Worm (Caenorhabditis elegans) whole organism, L3 larva: Measurements from ENCODE around the gene srx-42.

Experiments
- R02D3.7 ChIP-seq: fragments of 150-350 bp; optimal IDR thresholded peaks from 2 replicates; lab custom pipeline; 2014; ENCODE audit warnings: missing biosample characterization, missing genetic modification characterization
- aly-2 ChIP-seq: fragments of 150-350 bp; optimal IDR thresholded peaks from 2 replicates; lab custom pipeline; 2014; ENCODE audit warnings: missing biosample characterization, missing genetic modification characterization
- elt-2 ChIP-seq: sonication (generic microtip); optimal IDR thresholded peaks from 2 replicates; lab custom pipeline; 2016; ENCODE audit warnings: missing genetic modification reagents, mild to moderate bottlenecking, missing genetic modification characterization, missing compliant biosample characterization
- elt-3 ChIP-seq, 3 experiments: fragments of 150-350 bp in 1 of 3; sonication (generic microtip) in 2 of 3; optimal IDR thresholded peaks; 2 replicates in 2 of 3; 4 replicates in 1 of 3; lab custom pipeline; 2014 to 2017; ENCODE audit warnings: missing biosample characterization in 3 of 3, missing genetic modification characterization in 3 of 3
- fkh-10 ChIP-seq: sonication (generic microtip); optimal IDR thresholded peaks from 2 replicates; lab custom pipeline; 2017; ENCODE audit warnings: missing biosample characterization, missing genetic modification reagents, missing genetic modification characterization
- nhr-28 ChIP-seq: fragments of 150-350 bp; optimal IDR thresholded peaks from 2 replicates; lab custom pipeline; 2014; ENCODE audit warnings: missing biosample characterization, missing genetic modification characterization
- nhr-67 ChIP-seq: fragments of 150-350 bp; optimal IDR thresholded peaks from 2 replicates; lab custom pipeline; 2014; ENCODE audit warnings: missing biosample characterization, missing genetic modification characterization
- nhr-76 ChIP-seq: fragments of 150-350 bp; sonication (generic microtip); optimal IDR thresholded peaks from 5 replicates; lab custom pipeline; 2014; ENCODE audit warnings: missing biosample characterization, missing genetic modification characterization
- nhr-77 ChIP-seq: fragments of 150-350 bp; optimal IDR thresholded peaks from 2 replicates; lab custom pipeline; 2014; ENCODE audit warnings: missing biosample characterization, missing genetic modification characterization
- pha-4 ChIP-seq: fragments of 150-350 bp; optimal IDR thresholded peaks from 2 replicates; lab custom pipeline; 2014; ENCODE audit warnings: missing biosample characterization, missing genetic modification reagents, missing genetic modification characterization
- pqm-1 ChIP-seq: fragments of 150-350 bp; optimal IDR thresholded peaks from 2 replicates; lab custom pipeline; 2017; ENCODE audit warnings: missing biosample characterization, missing genetic modification characterization, inconsistent platforms
- skn-1 ChIP-seq: fragments of 150-350 bp; optimal IDR thresholded peaks from 2 replicates; lab custom pipeline; 2014; ENCODE audit warnings: missing biosample characterization, missing genetic modification characterization
- snpc-4 ChIP-seq: fragments of 150-350 bp; optimal IDR thresholded peaks from 2 replicates; lab custom pipeline; 2014; ENCODE audit warnings: missing biosample characterization, missing genetic modification characterization

DNA sequence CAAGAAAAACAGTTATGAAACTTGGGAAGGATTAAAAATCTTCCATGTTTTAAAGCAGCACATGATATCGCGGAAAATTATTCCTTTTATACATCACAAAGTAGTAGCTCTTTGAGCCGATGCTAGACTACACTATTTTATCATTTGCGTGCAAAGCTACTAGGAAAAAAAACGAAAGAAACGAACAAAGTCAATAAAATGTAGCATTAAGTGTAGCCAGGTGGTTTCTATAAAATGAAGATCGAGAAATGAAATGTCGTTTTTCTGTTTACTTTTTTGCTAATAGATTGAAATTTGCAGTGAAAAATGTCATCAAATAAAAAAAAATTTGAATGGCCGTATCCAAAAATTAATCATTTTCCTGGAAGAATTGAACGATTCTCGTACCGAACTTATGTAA is 47.9 kb upstream of the srx-42 start, which contains the start of gene cpt-5:
- TF ChIP-seq pha-4 (tag; lab: Kevin White, UChicago) (no peak), nhr-28 (no peak), nhr-76 (tag; lab: Kevin White, UChicago) (no peak), nhr-77 (no peak), R02D3.7 (tag; lab: Kevin White, UChicago) (no peak), nhr-67 (tag; lab: Kevin White, UChicago) (no peak), elt-3 (tag; optimal IDR thresholded peaks at IDR 0.05; lab: Kevin White, UChicago) (no peak), aly-2 (no peak), elt-2 (tag; lab: Kevin White, UChicago) (no peak), snpc-4 (tag; lab: Kevin White, UChicago) (no peak), skn-1 (tag; lab: Kevin White, UChicago) (no peak), fkh-10 (GFP tag; lab: Kevin White, UChicago) (no peak), pqm-1 (tag; lab: Kevin White, UChicago) (no peak)
